Fruit fly (Drosophila melanogaster) whole organism, larva: ENCODE measurements around the gene CG9922.
A peak's percentile ranks its signal among the peaks of the same experiment; 100 is the strongest.

Source experiments
- noc ChIP-seq: fragments of 200-800 bp; sonication (Bioruptor generic); optimal IDR thresholded peaks from 3 replicates; lab custom pipeline; 2019; ENCODE audit warnings: missing biosample characterization, mild to moderate bottlenecking, missing genetic modification characterization, moderate library complexity

Gene CG9922

DNA sequence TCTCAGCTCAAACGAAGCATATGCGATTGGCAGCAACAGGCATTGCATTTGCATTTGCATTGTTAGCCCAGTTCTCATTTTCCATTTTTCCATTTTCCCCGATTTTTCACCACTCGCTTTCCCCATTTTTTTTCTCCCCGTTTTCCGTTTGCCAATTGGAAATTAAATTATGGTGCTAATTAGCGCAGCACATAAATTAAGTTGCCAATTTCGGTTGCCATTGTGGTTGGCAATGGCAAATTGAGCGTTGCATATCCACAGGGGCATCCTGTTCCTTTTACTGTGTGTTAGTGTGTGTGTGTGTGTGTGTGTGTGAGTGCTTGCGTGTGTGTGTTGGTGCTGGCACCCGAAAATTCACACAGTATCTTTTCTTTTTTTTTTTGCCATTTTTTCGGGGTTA is 1.1 kb upstream of the CG9922 start:
- TF ChIP-seq noc = no peak

DNA sequence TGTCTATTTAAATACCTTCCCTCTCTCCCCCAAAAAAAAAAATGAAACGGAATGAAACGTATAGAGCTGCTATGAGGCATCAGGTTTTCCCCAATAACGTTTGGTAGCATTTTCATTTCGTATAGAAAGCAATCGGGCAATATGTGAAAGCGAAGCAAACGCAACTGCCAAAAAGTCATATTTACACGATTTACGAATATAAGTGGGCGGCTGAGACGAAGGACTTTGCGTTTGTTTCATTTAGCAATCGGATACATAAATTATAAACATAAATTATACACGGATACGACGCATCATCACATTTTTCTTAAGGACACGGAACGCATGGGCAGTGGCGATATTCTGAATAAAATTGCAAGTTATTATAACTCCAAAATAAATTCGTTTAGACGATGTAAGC is 1.6 kb downstream of the CG9922 start:
- no peak for TF ChIP-seq noc

DNA sequence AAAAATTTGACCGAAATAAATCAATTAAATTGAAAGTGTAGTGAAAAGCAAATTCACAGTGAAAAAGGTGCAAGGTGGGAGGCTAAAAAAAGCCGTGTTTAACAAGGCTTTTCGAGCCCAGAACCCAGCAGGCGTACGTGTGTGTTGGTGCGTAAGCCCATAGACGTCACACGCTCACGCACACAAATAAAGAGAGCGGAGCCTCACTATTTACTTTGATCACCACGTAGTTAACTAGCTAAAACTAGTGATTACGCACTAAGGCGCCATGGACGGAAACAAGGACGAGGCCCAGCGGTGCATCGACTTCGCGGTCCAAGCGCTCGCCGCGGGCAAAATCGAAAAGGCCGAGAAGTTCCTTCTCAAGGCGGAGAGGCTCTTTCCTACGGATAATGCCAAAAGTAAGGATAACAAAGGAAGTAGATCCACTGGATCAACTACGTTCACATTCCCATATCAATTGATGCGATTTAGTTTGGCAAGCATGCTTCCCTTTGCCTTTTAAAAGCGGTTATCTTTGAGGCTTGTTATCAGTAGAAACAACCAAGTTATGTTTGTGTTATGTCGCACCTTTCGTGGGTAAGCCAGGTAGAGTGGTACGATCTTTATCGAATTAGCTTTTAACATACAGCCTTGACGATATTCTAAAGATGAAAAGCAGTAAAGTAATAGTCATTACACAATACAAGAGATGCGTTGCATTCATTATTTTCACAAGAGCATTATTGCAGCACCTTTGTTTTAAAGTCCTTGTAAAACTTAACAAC is 3.6 kb downstream of the CG9922 start:
- TF ChIP-seq noc = no peak

DNA sequence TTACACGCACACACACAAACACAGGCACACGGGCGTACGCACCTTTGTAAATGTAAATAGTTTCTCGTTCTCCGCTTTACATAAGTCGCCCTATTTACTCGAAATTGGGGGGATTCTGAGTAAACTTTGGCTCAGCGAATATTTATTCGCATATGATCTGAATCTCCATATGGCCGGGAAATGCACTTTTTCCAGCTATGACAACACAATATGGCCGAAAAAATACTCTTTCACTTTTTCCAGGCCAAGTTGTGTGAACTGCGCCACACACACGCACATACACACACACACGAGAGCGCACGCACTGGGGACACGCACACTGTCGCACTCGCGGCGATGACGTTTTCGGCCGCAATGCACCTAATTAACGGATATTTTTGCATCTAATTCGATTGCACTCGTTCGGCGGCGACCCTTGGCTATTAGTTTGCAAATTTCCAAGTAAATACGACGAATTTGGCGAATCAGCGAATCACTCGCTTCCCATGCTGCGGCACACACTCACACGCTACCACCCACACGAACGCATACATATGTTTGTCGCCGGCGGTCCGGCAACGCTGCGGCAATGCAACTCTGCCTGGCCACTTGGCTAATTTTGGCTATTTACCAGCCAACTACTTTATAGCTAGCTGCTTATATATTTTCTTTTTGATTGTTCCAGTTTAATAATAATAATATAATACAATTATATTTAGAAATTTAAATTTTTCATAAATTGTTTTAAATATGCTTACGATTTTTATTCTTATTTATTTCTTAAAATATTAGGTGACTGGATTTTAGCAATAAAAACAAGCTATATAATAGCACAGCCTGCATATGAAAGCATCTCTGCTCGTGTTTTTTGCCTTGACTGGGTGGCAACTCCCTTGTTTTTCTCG is 4.4 kb downstream of the CG9922 start, which contains the start of the genes rdx and CG3061:
Gene rdx (minus strand): TSS at position 527 of the 884 bp plus-strand sequence.
Gene CG3061 (plus strand): TSS at position 841 of the 884 bp plus-strand sequence.
- peak; percentile 65 for TF ChIP-seq noc

DNA sequence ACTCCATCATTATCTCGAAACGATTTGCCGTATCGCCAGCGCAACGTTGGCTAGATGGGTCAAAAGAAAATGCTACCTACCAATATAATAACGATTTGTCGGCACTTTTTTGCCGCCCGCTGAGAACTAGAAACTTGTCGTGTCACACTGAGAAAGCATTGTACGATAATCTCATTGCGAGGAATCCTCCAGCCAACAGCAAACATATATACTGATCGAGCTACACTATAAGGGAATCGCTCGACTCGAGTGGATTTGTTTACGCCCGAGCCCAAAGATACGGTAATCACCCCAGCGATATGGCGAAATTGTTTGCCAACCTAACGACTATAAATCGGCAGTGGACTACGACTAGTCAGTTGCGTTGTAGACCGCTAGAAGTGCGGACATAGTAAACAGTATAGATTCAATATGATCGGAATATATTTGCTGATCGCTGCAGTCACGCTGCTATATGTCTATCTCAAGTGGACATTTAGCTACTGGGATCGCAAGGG is 7.3 kb downstream of the CG9922 start, which contains the start of gene Cyp6d5:
Gene Cyp6d5 (plus strand): TSS at position 356 of the 497 bp plus-strand sequence.
- TF ChIP-seq noc = peak; percentile 28

DNA sequence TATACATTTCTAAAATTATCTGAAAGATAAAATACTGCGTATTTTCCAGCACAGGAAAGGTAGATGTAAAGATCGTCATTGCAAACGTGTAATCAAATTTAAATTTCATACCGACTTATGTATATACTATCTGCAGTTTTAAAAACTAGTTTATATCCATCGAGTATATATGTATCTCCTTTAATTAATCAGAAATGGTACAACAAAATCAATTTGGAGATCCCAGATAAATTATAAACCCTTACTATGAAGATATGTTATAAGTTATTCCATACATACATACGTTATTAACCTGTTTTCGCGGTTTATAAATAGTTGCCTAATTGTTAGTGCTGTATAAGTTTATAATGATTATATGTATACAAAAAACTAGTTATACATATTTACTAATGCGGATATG is 8.0 kb downstream of the CG9922 start:
- no peak for TF ChIP-seq noc

DNA sequence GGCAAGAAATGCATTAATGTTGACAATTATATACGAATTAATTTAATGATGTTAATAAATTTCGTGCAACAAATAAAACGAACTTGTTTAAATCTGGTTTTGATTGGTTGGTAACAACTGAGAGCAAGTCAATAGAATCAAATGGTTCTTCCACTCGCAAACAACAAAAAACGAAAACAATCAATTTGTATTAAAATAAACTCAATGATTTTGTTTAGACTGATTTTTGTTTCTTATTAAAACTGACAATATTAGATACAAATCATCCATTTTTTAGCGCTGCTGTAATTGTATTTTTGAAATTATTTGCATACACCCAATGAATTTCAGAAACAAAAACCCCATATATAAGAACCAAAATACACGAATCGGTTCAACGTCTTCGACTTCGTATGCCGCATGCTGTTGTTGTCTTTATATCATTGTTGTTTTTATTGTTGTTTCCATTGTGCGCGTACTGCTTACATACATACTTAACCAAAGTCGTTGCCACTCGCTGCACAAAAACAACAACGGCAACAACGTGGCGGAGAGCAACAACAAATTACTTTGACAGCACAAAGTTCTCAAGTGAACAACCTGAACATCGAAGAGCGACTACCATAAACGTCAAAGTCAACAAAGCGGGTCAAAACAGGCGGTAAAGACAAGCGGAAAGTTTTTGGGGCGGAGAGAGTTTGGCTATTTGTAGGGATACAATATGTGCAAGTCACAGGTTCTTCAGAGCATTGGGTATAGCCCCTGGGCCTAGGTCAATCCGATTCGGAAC is 9.1 kb downstream of the CG9922 start:
- peak; percentile 5 for TF ChIP-seq noc

DNA sequence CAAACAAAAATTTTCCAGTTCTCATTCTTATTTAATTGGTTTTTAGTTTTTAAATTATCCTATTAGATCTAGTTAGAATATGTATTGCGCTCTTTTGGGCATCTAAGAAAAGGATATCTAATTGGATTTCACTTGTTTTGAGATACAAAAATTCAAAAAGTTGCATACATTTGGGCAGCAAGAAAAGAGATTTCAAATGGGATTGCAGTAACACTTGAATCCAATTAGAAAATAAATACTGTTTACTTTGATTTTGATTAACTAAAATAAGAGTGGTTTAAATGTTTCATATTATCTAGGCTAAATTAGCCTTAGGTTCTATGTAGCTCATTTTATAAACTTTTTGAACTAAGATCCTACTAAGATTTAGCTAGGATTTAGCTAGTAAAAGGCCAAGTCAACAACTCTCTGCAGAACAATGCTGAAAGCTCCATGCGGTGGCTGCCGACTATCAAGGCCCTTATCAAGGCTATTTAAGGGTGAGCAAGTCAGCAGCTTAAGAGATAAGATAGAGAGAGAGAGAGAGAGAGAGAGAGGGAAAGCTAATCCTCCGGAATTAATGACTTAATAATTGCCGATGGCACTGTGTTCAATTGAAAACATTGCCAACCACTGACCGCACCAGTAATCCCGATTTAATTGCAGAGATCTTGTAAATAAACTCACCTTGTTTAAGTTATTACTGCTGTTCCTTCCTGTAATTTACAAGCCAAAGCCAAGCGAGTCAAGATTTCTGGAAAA is 9.8 kb downstream of the CG9922 start:
- TF ChIP-seq noc = no peak

DNA sequence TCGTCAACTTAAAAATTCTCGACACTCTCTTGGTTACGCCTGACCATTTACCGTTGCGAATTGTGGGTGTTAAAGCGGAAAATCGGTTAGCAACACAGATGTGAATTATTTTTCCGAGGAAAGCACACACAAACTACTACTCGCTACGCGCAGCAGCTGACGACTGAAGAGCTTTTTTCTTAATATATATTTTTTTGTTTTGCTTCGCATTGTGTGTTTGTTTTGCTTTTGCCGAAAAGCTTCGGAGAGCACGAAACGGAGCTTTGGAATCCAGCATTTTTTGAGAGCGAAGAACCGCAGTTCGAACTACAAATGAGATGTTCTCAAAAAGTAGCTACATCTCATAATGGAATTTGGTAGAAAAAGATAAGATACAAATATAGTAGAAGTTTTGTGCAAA is 10.4 kb downstream of the CG9922 start:
- no peak for TF ChIP-seq noc

DNA sequence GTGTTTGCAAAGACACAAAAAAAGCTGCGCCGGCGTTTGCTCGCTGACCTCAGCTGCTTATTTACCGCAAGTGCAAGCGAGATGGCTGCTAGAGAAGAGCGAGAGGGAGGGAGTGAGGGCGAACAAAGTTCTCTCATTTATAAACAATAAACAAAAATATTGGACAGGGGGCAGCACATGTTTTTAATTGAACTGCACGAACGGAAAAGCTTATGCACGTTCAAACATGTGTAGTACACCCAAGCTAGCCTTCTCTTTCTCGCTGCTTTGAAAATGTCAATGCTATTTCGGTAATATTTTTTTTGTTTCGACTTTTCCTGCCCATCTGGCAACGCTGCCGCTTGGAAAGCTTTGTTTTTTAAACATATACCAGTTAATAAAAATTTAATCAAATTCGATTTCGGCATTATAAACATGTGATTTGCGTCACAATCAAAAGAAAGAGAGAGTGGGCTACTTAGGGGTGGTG is 11.2 kb downstream of the CG9922 start:
- TF ChIP-seq noc = peak; percentile 80

DNA sequence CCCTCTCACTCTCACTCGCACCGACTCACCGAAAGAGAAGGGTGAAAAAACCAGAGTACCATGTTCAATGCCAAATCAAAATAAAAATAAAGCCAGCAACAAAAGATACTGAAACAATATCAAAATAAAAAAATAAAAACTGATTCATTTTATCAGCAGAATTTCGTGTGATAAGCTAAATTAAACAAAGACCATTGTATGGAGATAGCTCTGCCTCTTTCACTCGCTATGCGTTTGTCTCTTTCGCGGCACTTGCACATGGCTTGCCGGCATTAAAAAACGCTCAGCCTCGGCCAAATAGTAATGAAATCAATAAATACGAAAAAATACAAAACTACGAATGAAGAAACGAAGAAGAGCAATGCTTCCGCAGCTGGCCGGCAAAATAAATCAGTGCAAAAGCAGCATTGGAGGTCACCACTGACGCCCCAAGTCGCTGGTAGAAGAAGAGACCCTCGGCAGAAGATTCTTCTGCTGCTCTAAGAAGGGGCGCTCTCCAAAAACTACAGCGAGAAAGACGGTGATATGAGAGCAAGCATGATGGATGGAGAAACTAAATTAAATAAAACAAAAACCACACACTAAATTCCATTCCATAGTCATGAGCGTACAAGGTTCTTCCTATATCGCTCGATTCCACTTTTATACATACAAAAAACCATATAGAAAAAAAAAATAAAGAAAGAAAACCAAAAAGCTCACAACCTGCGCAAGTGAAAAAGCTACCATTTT is 11.8 kb downstream of the CG9922 start:
- TF ChIP-seq noc = no peak

DNA sequence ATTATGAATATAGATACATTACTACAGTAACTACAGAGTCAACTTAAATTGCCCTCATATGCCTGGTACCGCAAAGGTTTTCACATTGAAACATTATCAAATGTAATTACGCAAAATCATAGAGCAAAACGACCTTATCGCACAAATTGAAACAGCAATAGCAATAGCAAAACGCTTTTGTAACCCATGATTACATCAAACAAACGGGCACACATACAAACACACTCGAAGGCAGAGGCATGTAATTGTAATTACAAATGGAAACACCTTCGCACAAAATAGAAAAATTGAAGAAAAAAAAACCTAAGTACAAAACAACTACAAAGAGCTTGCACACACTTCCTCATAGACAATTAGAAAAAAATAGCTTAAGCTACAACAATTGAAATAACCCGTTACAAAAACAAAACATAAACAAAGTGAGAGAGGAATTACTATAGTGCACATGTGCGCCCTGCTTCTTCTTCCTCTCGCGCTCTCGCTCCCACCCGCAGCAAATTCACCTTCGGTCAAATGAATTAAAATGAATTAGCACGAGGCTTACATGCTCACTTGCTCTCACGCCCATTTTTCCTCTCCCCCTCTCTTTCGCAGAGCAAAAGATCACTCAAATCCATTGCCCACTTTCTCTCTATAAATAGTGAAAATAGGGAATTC is 15.7 kb downstream of the CG9922 start:
- TF ChIP-seq noc = no peak

DNA sequence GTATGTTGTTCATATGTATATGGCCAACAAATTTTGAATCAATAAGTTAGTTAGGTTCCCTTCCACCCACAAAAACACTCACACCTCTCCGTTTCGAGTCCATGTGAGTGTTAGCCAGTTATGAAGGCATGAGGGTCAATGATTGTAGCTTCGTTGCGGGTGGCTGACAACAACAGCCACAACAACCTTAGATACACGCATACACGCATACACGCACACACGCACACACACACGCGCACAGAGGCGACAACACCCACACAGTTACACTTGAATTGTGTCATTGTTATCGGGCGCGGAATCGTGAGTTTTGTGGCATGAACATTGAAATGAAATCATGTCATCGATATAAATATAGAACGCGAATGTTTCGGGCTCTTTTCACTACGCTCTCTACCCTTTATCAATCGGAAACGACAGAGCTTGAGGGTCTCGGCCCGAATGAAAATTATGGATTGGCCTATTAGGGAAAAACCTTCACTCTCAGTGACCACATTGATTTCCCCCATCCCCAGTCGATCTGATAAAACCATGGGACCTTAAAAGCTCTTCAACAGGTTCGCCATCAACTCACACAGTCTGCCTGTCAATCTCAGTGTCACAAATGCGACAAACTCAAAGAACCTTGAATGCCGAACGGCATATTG is 16.7 kb downstream of the CG9922 start:
- TF ChIP-seq noc = no peak

DNA sequence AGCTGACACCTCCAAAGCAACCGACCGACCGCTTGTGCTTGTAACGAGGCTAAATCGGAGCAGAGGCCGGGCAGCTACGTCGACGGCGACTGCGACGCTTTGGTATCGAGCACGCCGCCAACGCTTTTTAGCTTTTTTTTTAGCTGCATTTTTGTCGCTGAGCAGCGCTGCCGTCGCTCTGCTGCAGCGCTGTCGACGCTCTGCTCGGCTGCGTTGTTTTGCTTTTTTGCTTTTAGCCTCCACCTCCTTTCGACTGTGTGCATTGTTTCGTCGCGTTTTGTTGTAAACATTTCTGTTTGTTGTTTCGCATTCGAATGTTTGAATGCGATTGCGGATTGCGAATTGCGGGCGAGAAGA is 17.8 kb downstream of the CG9922 start:
- no peak for TF ChIP-seq noc
